Fruit fly (Drosophila melanogaster) whole organism, pupa: ENCODE data around the gene Zasp67.

Experiments used
- CG10348 ChIP-seq: fragments of 200-800 bp; sonication (Bioruptor generic); IDR thresholded peaks from 2 replicates; pipeline ENCODE4 v1.3.6; 2022; ENCODE audit warnings: missing biosample characterization, missing genetic modification characterization
- CG12605 ChIP-seq: fragments of 200-800 bp; sonication (Bioruptor generic); IDR thresholded peaks from 2 replicates; pipeline ENCODE4 v1.3.6; 2022; ENCODE audit warnings: missing biosample characterization, missing genetic modification characterization
- CG13204 ChIP-seq: fragments of 200-800 bp; sonication (Bioruptor generic); optimal IDR thresholded peaks from 2 replicates; lab custom pipeline; 2018; ENCODE audit warnings: missing biosample characterization, mild to moderate bottlenecking, missing genetic modification characterization, moderate library complexity
- CG14655 ChIP-seq: fragments of 200-800 bp; sonication (Bioruptor generic); optimal IDR thresholded peaks from 3 replicates; lab custom pipeline; 2017; ENCODE audit warnings: mild to moderate bottlenecking, missing biosample characterization, missing genetic modification reagents, missing genetic modification characterization
- CG15710 ChIP-seq: fragments of 200-800 bp; sonication (Bioruptor generic); optimal IDR thresholded peaks from 2 replicates; lab custom pipeline; 2018; ENCODE audit warnings: missing biosample characterization, mild to moderate bottlenecking, missing genetic modification characterization, moderate library complexity
- CG17806 ChIP-seq: fragments of 200-800 bp; sonication (Bioruptor generic); optimal IDR thresholded peaks from 2 replicates; lab custom pipeline; 2018; ENCODE audit warnings: missing biosample characterization, mild to moderate bottlenecking, missing genetic modification characterization, moderate library complexity
- CG32121 ChIP-seq: fragments of 200-800 bp; sonication (Bioruptor generic); IDR thresholded peaks from 2 replicates; pipeline ENCODE4 v1.3.6; 2022; ENCODE audit warnings: missing biosample characterization, missing genetic modification characterization
- CG34367 ChIP-seq: fragments of 200-800 bp; sonication (Bioruptor generic); optimal IDR thresholded peaks from 2 replicates; lab custom pipeline; 2018; ENCODE audit warnings: missing biosample characterization, mild to moderate bottlenecking, missing genetic modification characterization
- CG4496 ChIP-seq: fragments of 200-800 bp; sonication (Bioruptor generic); IDR thresholded peaks from 3 replicates; pipeline ENCODE4 v1.3.6; 2022; ENCODE audit warnings: missing biosample characterization, missing genetic modification characterization
- CG8159 ChIP-seq: fragments of 200-800 bp; sonication (Bioruptor generic); optimal IDR thresholded peaks from 3 replicates; lab custom pipeline; 2018; ENCODE audit warnings: missing biosample characterization, mild to moderate bottlenecking, missing genetic modification characterization, moderate library complexity
- CG8301 ChIP-seq: fragments of 200-800 bp; sonication (Bioruptor generic); optimal IDR thresholded peaks from 2 replicates; lab custom pipeline; 2018; ENCODE audit warnings: missing biosample characterization, mild to moderate bottlenecking, missing genetic modification characterization
- CG9948 ChIP-seq: fragments of 200-800 bp; sonication (Bioruptor generic); optimal IDR thresholded peaks from 2 replicates; lab custom pipeline; 2018; ENCODE audit warnings: missing biosample characterization, mild to moderate bottlenecking, missing genetic modification characterization, moderate library complexity
- D1 ChIP-seq: fragments of 200-800 bp; sonication (Bioruptor generic); optimal IDR thresholded peaks from 2 replicates; lab custom pipeline; 2018; ENCODE audit warnings: missing biosample characterization, mild to moderate bottlenecking, missing genetic modification characterization, moderate library complexity
- EcR ChIP-seq: fragments of 200-800 bp; sonication (Bioruptor generic); optimal IDR thresholded peaks from 3 replicates; lab custom pipeline; 2019; ENCODE audit warnings: missing biosample characterization, missing genetic modification characterization, mild to moderate bottlenecking, moderate library complexity, missing genetic modification reagents
- Ets98B ChIP-seq: fragments of 200-800 bp; sonication (Bioruptor generic); IDR thresholded peaks from 2 replicates; pipeline ENCODE4 v1.3.6; 2022; ENCODE audit warnings: missing biosample characterization, missing genetic modification characterization
- Pif1A ChIP-seq: fragments of 200-800 bp; sonication (Bioruptor generic); optimal IDR thresholded peaks from 3 replicates; lab custom pipeline; 2016; ENCODE audit warnings: missing biosample characterization, missing genetic modification characterization
- Pif1B ChIP-seq: fragments of 200-800 bp; sonication (Bioruptor generic); optimal IDR thresholded peaks from 3 replicates; lab custom pipeline; 2016; ENCODE audit warnings: missing biosample characterization, missing genetic modification characterization
- Snoo ChIP-seq: fragments of 200-800 bp; sonication (Bioruptor generic); optimal IDR thresholded peaks from 3 replicates; lab custom pipeline; 2017; ENCODE audit warnings: missing biosample characterization, mild to moderate bottlenecking, missing genetic modification characterization, inconsistent platforms
- fd96Ca ChIP-seq: fragments of 200-800 bp; sonication (Bioruptor generic); IDR thresholded peaks from 3 replicates; pipeline ENCODE4 v1.3.6; 2022; ENCODE audit warnings: missing biosample characterization, missing genetic modification characterization
- gl ChIP-seq: fragments of 200-800 bp; sonication (Bioruptor generic); optimal IDR thresholded peaks from 2 replicates; lab custom pipeline; 2018; ENCODE audit warnings: missing biosample characterization, mild to moderate bottlenecking, missing genetic modification characterization
- rn ChIP-seq: fragments of 200-800 bp; sonication (Bioruptor generic); IDR thresholded peaks from 2 replicates; pipeline ENCODE4 v1.3.6; 2022; ENCODE audit warnings: missing biosample characterization, missing genetic modification characterization

Zasp67 gene

dm6 chr3L:9763389-9763917 is 34.0 kb downstream of the Zasp67 start, which contains the start of gene Ae2:
Gene Ae2, plus strand, starts transcription at chr3L:9763544.
- TF ChIP-seq EcR (GFP tag; lab: Kevin White, UChicago): peak; percentile 58
- TF ChIP-seq CG4496 (GFP tag; lab: Robert Waterston, UW): peak; percentile 45; the same call in 2 of the 3 replicates
- no peak for TF ChIP-seq CG34367 (tag; lab: Kevin White, UChicago)
- TF ChIP-seq CG12605 (GFP tag; lab: Robert Waterston, UW): 0 out of 2 replicates have a peak, but pooled peaks have one; percentile 11

dm6 chr3L:9762036-9762597 is 35.4 kb downstream of the Zasp67 start:
- peak; percentile 28 for TF ChIP-seq CG14655 (GFP tag; lab: Kevin White, UChicago)
- TF ChIP-seq fd96Ca: peak; percentile 61; the same call in 1 of the 3 replicates
- peak; percentile 59 for TF ChIP-seq CG12605 (GFP tag; lab: Robert Waterston, UW)
- peak; percentile 73; the same call in 2 of the 3 replicates for TF ChIP-seq CG4496 (GFP tag; lab: Robert Waterston, UW)
- peak; percentile 48; the same call in 1 of the 2 replicates for TF ChIP-seq Ets98B (GFP tag; lab: Robert Waterston, UW)
- no peak for TF ChIP-seq CG32121
- TF ChIP-seq CG8301 (tag; lab: Kevin White, UChicago): peak; percentile 7
- TF ChIP-seq Pif1B (GFP tag; lab: Kevin White, UChicago): no peak
- no peak for TF ChIP-seq Pif1A (GFP tag; lab: Kevin White, UChicago)

- TF ChIP-seq CG34367 (tag; lab: Kevin White, UChicago) (no peak), Ets98B (GFP tag; lab: Robert Waterston, UW) (no peak), CG13204 (GFP tag; lab: Kevin White, UChicago) (no peak), CG8159 (tag; lab: Kevin White, UChicago) (no peak), D1 (tag; lab: Kevin White, UChicago) (no peak), gl (tag; lab: Kevin White, UChicago) (no peak), fd96Ca (no peak), CG32121 (no peak), EcR (GFP tag; lab: Kevin White, UChicago) (no peak), CG15710 (no peak), CG10348 (GFP tag; lab: Robert Waterston, UW) (no peak), CG8301 (tag; lab: Kevin White, UChicago) (no peak), CG17806 (tag; lab: Kevin White, UChicago) (no peak), CG4496 (GFP tag; lab: Robert Waterston, UW) (no peak), Pif1A (GFP tag; lab: Kevin White, UChicago) (no peak), Snoo (tag; lab: Kevin White, UChicago) (no peak)
Measured at dm6 chr3L:9760151-9760749, 37.2 kb downstream of the Zasp67 start, which contains the start of gene CG42268. Gene CG42268, minus strand, starts transcription at chr3L:9760395.

dm6 chr3L:9751625-9752024 is 45.9 kb downstream of the Zasp67 start:
- TF ChIP-seq gl (tag; lab: Kevin White, UChicago) (no peak), CG4496 (GFP tag; lab: Robert Waterston, UW) (0 out of 3 replicates have a peak, but pooled peaks have one; percentile 11)

dm6 chr3L:9745393-9745792 is 52.1 kb downstream of the Zasp67 start:
- TF ChIP-seq CG14655 (GFP tag; lab: Kevin White, UChicago): peak; percentile 89
- TF ChIP-seq CG8159 (tag; lab: Kevin White, UChicago): peak; percentile 24
- no peak for TF ChIP-seq CG10348 (GFP tag; lab: Robert Waterston, UW)
- TF ChIP-seq Pif1A (GFP tag; lab: Kevin White, UChicago): peak; percentile 11
- no peak for TF ChIP-seq Snoo (tag; lab: Kevin White, UChicago)
- no peak for TF ChIP-seq gl (tag; lab: Kevin White, UChicago)
- TF ChIP-seq CG9948: peak; percentile 45
- TF ChIP-seq CG8301 (tag; lab: Kevin White, UChicago): peak; percentile 92
- TF ChIP-seq EcR (GFP tag; lab: Kevin White, UChicago): no peak
- TF ChIP-seq rn (GFP tag; lab: Robert Waterston, UW): 0 out of 2 replicates have a peak, but pooled peaks have one; percentile 35
- no peak for TF ChIP-seq D1 (tag; lab: Kevin White, UChicago)
- TF ChIP-seq CG15710: peak; percentile 22
- TF ChIP-seq fd96Ca: 0 out of 3 replicates have a peak, but pooled peaks have one; percentile 45
- TF ChIP-seq Pif1B (GFP tag; lab: Kevin White, UChicago): peak; percentile 13
- TF ChIP-seq Ets98B (GFP tag; lab: Robert Waterston, UW): peak; percentile 80
- peak; percentile 73; the same call in 2 of the 3 replicates for TF ChIP-seq CG4496 (GFP tag; lab: Robert Waterston, UW)
- no peak for TF ChIP-seq CG13204 (GFP tag; lab: Kevin White, UChicago)
- TF ChIP-seq CG17806 (tag; lab: Kevin White, UChicago): peak; percentile 43
- peak; percentile 65 for TF ChIP-seq CG12605 (GFP tag; lab: Robert Waterston, UW)
- peak; percentile 9 for TF ChIP-seq CG34367 (tag; lab: Kevin White, UChicago)
- TF ChIP-seq CG32121: peak; percentile 65
